Fruit fly (Drosophila melanogaster) whole organism, adult: ENCODE measurements around the gene Antp.

ENCODE experiments used
- CG11617 ChIP-seq: fragments of 200-800 bp; sonication (Bioruptor generic); optimal IDR thresholded peaks from 2 replicates; lab custom pipeline; 2017; ENCODE audit warnings: mild to moderate bottlenecking, missing biosample characterization, missing genetic modification reagents, missing genetic modification characterization
- CG12768 ChIP-seq: fragments of 200-800 bp; sonication (Bioruptor generic); optimal IDR thresholded peaks from 2 replicates; lab custom pipeline; 2017; ENCODE audit warnings: missing biosample characterization, missing genetic modification characterization, mild to moderate bottlenecking, moderate library complexity, missing genetic modification reagents
- CG14711 ChIP-seq: fragments of 200-800 bp; sonication (Bioruptor generic); optimal IDR thresholded peaks from 2 replicates; lab custom pipeline; 2018; ENCODE audit warnings: missing biosample characterization, mild to moderate bottlenecking, missing genetic modification characterization, moderate library complexity
- CG1620 ChIP-seq: fragments of 200-800 bp; sonication (Bioruptor generic); optimal IDR thresholded peaks from 2 replicates; lab custom pipeline; 2016; ENCODE audit warnings: missing biosample characterization, missing genetic modification characterization
- CG33017 ChIP-seq: fragments of 200-800 bp; sonication (Bioruptor generic); optimal IDR thresholded peaks from 2 replicates; lab custom pipeline; 2018; ENCODE audit warnings: missing biosample characterization, mild to moderate bottlenecking, missing genetic modification characterization, moderate library complexity
- CG5204 ChIP-seq: fragments of 200-800 bp; sonication (Bioruptor generic); optimal IDR thresholded peaks from 2 replicates; lab custom pipeline; 2016; ENCODE audit warnings: missing biosample characterization, missing genetic modification characterization
- CG7045 ChIP-seq: fragments of 200-800 bp; sonication (Bioruptor generic); optimal IDR thresholded peaks from 2 replicates; lab custom pipeline; 2017; ENCODE audit warnings: missing biosample characterization, mild to moderate bottlenecking, missing genetic modification characterization
- CG7101 ChIP-seq: fragments of 200-800 bp; sonication (Bioruptor generic); optimal IDR thresholded peaks from 2 replicates; lab custom pipeline; 2018; ENCODE audit warnings: missing biosample characterization, mild to moderate bottlenecking, missing genetic modification characterization, moderate library complexity
- Clk ChIP-seq: fragments of 200-800 bp; sonication (Bioruptor generic); optimal IDR thresholded peaks from 2 replicates; lab custom pipeline; 2017; ENCODE audit warnings: missing biosample characterization, missing genetic modification characterization
- Crg-1 ChIP-seq: fragments of 200-800 bp; sonication (Bioruptor generic); optimal IDR thresholded peaks from 2 replicates; lab custom pipeline; 2016; ENCODE audit warnings: missing biosample characterization, missing genetic modification characterization
- Hr96 ChIP-seq: fragments of 200-800 bp; sonication (Bioruptor generic); optimal IDR thresholded peaks from 2 replicates; lab custom pipeline; 2016; ENCODE audit warnings: missing biosample characterization, missing genetic modification characterization
- Mnt ChIP-seq: fragments of 200-800 bp; sonication (Bioruptor generic); optimal IDR thresholded peaks from 2 replicates; lab custom pipeline; 2016; ENCODE audit warnings: missing biosample characterization, mild to moderate bottlenecking, missing genetic modification characterization
- bab1 ChIP-seq: fragments of 200-800 bp; sonication (Bioruptor generic); optimal IDR thresholded peaks from 3 replicates; lab custom pipeline; 2019; ENCODE audit warnings: missing biosample characterization, mild to moderate bottlenecking, missing genetic modification characterization, moderate library complexity
- cic ChIP-seq: fragments of 200-800 bp; sonication (Bioruptor generic); optimal IDR thresholded peaks from 2 replicates; lab custom pipeline; 2017; ENCODE audit warnings: missing biosample characterization, mild to moderate bottlenecking, missing genetic modification characterization, moderate library complexity
- cnc ChIP-seq, 2 experiments: fragments of >200 bp; optimal IDR thresholded peaks; 2 replicates each; lab custom pipeline; 2017
- kay ChIP-seq: fragments of 200-800 bp; sonication (Bioruptor generic); peaks from one replicate; lab custom pipeline; 2016; ENCODE audit warnings: missing biosample characterization, missing genetic modification characterization, borderline replicate concordance
- ovo ChIP-seq: fragments of 200-800 bp; sonication (Bioruptor generic); optimal IDR thresholded peaks from 2 replicates; lab custom pipeline; 2016; ENCODE audit warnings: missing biosample characterization, missing genetic modification characterization
- pad ChIP-seq: fragments of 200-800 bp; sonication (Bioruptor generic); optimal IDR thresholded peaks from 3 replicates; lab custom pipeline; 2017; ENCODE audit warnings: missing biosample characterization, missing genetic modification characterization, mild to moderate bottlenecking, moderate library complexity, missing genetic modification reagents
- tj ChIP-seq: fragments of 200-800 bp; sonication (Bioruptor generic); optimal IDR thresholded peaks from 3 replicates; lab custom pipeline; 2017; ENCODE audit warnings: missing biosample characterization, mild to moderate bottlenecking, missing genetic modification characterization, moderate library complexity
- toe ChIP-seq: fragments of 200-800 bp; sonication (Bioruptor generic); optimal IDR thresholded peaks from 2 replicates; lab custom pipeline; 2016; ENCODE audit warnings: missing biosample characterization, missing genetic modification characterization

Antp gene

DNA sequence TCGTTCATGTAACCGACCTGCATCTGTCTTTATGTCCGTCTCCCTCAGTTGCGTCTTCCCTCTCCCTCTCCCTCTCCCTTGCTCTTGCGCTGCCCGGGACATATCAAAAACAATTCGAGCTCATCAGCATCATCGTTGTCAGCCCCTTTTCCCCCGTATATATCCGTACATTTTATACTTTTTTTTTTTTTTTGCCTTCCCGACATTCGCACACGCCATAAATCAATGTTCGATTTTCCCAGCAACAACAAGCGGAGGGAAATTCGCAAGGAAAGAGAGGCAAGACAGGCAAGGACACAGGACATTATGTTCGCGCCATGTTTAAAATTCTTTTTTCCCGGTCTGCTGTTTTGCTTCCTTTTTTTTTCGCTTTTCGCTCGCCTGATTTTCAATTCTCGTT lies 42.3 kb downstream of the Antp start:
- TF ChIP-seq CG11617 (GFP tag; lab: Kevin White, UChicago) (no peak), Mnt (GFP tag; lab: Kevin White, UChicago) (no peak), tj (no peak), CG12768 (GFP tag; lab: Kevin White, UChicago) (no peak)

- TF ChIP-seq CG33017 (no peak), CG14711 (tag; lab: Kevin White, UChicago) (no peak), tj (no peak), CG11617 (GFP tag; lab: Kevin White, UChicago) (no peak), toe (GFP tag; lab: Kevin White, UChicago) (no peak), CG5204 (GFP tag; lab: Kevin White, UChicago) (no peak), Hr96 (GFP tag; lab: Kevin White, UChicago) (no peak), pad (GFP tag; lab: Kevin White, UChicago) (no peak), Mnt (GFP tag; lab: Kevin White, UChicago) (no peak), CG1620 (no peak), ovo (GFP tag; lab: Kevin White, UChicago) (no peak), CG7101 (tag; lab: Kevin White, UChicago) (no peak), bab1 (GFP tag; lab: Kevin White, UChicago) (no peak), Crg-1 (GFP tag; lab: Kevin White, UChicago) (no peak), cnc (optimal IDR thresholded peaks at IDR 0.05; lab: Kevin White, UChicago) (no peak), CG12768 (GFP tag; lab: Kevin White, UChicago) (no peak), Clk (no peak), kay (no peak), CG7045 (GFP tag; lab: Kevin White, UChicago) (no peak), cic (GFP tag; lab: Kevin White, UChicago) (no peak)
Measured at dm6 chr3R:6954539-6954938, 44.5 kb downstream of the Antp start.

DNA sequence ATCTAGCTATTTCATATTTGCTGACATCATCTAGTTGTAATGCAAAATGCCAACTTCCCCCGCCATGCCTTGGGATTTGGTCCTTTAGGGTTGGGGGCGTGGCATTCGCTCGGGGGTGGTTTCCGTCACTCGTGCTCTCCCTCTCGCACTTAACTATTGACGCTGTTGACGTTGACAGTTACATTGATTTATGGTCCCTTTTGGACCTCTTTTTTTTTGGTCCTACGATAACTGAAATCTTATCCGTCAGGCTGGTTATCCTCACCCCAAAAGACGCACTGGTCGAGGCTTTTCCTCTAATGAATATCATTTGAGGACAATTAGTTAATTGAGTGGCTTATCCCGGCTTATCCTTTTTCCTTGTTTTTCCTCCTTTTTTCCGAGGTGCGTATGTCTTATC lies 45.9 kb downstream of the Antp start:
- TF ChIP-seq cic (GFP tag; lab: Kevin White, UChicago), result no peak
- no peak for TF ChIP-seq Clk
- TF ChIP-seq cnc (optimal IDR thresholded peaks at IDR 0.05; lab: Kevin White, UChicago), result no peak
- no peak for TF ChIP-seq CG33017
- no peak for TF ChIP-seq ovo (GFP tag; lab: Kevin White, UChicago)
- TF ChIP-seq CG1620, result no peak
- TF ChIP-seq Mnt (GFP tag; lab: Kevin White, UChicago), result no peak
- no peak for TF ChIP-seq CG14711 (tag; lab: Kevin White, UChicago)
- no peak for TF ChIP-seq CG12768 (GFP tag; lab: Kevin White, UChicago)
- no peak for TF ChIP-seq CG7045 (GFP tag; lab: Kevin White, UChicago)
- TF ChIP-seq CG11617 (GFP tag; lab: Kevin White, UChicago), result no peak
- no peak for TF ChIP-seq Crg-1 (GFP tag; lab: Kevin White, UChicago)
- TF ChIP-seq toe (GFP tag; lab: Kevin White, UChicago), result no peak
- no peak for TF ChIP-seq tj
- no peak for TF ChIP-seq pad (GFP tag; lab: Kevin White, UChicago)
- TF ChIP-seq CG7101 (tag; lab: Kevin White, UChicago), result no peak
- TF ChIP-seq bab1 (GFP tag; lab: Kevin White, UChicago), result no peak

dm6 chr3R:6952683-6953082 lies 46.3 kb downstream of the Antp start:
- TF ChIP-seq Crg-1 (GFP tag; lab: Kevin White, UChicago), result no peak
- TF ChIP-seq cic (GFP tag; lab: Kevin White, UChicago), result no peak
- no peak for TF ChIP-seq pad (GFP tag; lab: Kevin White, UChicago)
- no peak for TF ChIP-seq CG7101 (tag; lab: Kevin White, UChicago)
- no peak for TF ChIP-seq CG14711 (tag; lab: Kevin White, UChicago)
- TF ChIP-seq kay, result no peak
- no peak for TF ChIP-seq CG5204 (GFP tag; lab: Kevin White, UChicago)
- TF ChIP-seq Hr96 (GFP tag; lab: Kevin White, UChicago), result no peak
- TF ChIP-seq CG1620, result no peak
- no peak for TF ChIP-seq toe (GFP tag; lab: Kevin White, UChicago)
- TF ChIP-seq CG11617 (GFP tag; lab: Kevin White, UChicago), result no peak

- TF ChIP-seq tj, result peak; percentile 27
- no peak for TF ChIP-seq CG1620
Measured at dm6 chr3R:6951090-6951489, 47.9 kb downstream of the Antp start.

dm6 chr3R:6950111-6950699 lies 48.8 kb downstream of the Antp start:
- no peak for TF ChIP-seq CG12768 (GFP tag; lab: Kevin White, UChicago)
- TF ChIP-seq ovo (GFP tag; lab: Kevin White, UChicago), result no peak
- TF ChIP-seq cic (GFP tag; lab: Kevin White, UChicago), result no peak
- TF ChIP-seq pad (GFP tag; lab: Kevin White, UChicago), result no peak
- no peak for TF ChIP-seq Clk
- TF ChIP-seq cnc (optimal IDR thresholded peaks at IDR 0.05; lab: Kevin White, UChicago), result no peak
- no peak for TF ChIP-seq tj
- TF ChIP-seq CG14711 (tag; lab: Kevin White, UChicago), result no peak
- TF ChIP-seq CG1620, result no peak
- TF ChIP-seq CG7045 (GFP tag; lab: Kevin White, UChicago), result no peak
- no peak for TF ChIP-seq CG11617 (GFP tag; lab: Kevin White, UChicago)
- TF ChIP-seq Hr96 (GFP tag; lab: Kevin White, UChicago), result no peak
- TF ChIP-seq toe (GFP tag; lab: Kevin White, UChicago), result no peak
